Worm (Caenorhabditis elegans): ENCODE data around the gene Y53F4B.25.

DNA sequence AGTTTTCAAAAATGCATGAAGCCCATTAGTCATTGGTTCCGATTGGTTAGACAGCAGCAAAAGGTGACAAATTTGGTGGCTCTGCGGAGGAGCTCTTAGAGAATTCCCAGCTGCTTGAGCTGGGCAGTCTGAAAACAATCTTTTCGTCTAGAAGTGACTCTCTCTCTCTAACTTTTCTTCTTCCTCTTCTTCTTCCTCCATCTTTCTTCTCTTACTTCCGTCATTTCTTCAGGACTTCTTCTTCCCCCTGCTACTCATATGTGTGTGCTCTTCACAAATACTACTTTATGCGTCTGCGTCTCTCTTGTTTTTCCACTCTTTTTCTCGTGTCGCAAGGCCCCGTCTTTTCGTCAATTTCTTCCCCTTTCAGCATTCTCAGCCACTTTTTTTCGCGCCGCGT is 54.0 kb downstream of the Y53F4B.25 start:
- TF ChIP-seq lin-39 (tag; optimal IDR thresholded peaks at IDR 0.05) (no peak), unc-39 (tag; optimal IDR thresholded peaks at IDR 0.05) (no peak), ceh-28 (tag; optimal IDR thresholded peaks at IDR 0.05) (no peak), zip-2 (tag; optimal IDR thresholded peaks at IDR 0.05) (no peak), spr-3 (GFP tag; optimal IDR thresholded peaks at IDR 0.05) (no peak), ztf-11 (tag; optimal IDR thresholded peaks at IDR 0.05) (no peak), nhr-77 (tag; optimal IDR thresholded peaks at IDR 0.05) (no peak)

All from whole organism, L4 larva.